Fruit fly (Drosophila melanogaster) whole organism, embryonic: ENCODE data around the gene Tsp97E.

ENCODE experiments used
- ATbp ChIP-seq: fragments of 200-800 bp; sonication (Bioruptor generic); optimal IDR thresholded peaks from 2 replicates; lab custom pipeline; 2017; ENCODE audit warnings: missing biosample characterization, mild to moderate bottlenecking, missing genetic modification characterization, missing genetic modification reagents
- CG10431 ChIP-seq: fragments of 200-800 bp; sonication (Bioruptor generic); optimal IDR thresholded peaks from 3 replicates; lab custom pipeline; 2018; ENCODE audit warnings: missing biosample characterization, mild to moderate bottlenecking, missing genetic modification characterization
- CG11085 ChIP-seq: fragments of 200-800 bp; sonication (Bioruptor generic); IDR thresholded peaks from 2 replicates; pipeline ENCODE4 v1.3.6; 2022; ENCODE audit warnings: missing biosample characterization, missing genetic modification characterization
- CG12236 ChIP-seq: fragments of 200-800 bp; sonication (Bioruptor generic); optimal IDR thresholded peaks from 2 replicates; lab custom pipeline; 2016; ENCODE audit warnings: missing biosample characterization, missing genetic modification characterization
- CG12744 ChIP-seq: fragments of 200-800 bp; sonication (Bioruptor generic); optimal IDR thresholded peaks from 2 replicates; lab custom pipeline; 2016; ENCODE audit warnings: missing biosample characterization, missing genetic modification characterization
- CG1603 ChIP-seq: fragments of 200-800 bp; sonication (Bioruptor generic); optimal IDR thresholded peaks from 2 replicates; lab custom pipeline; 2019; ENCODE audit warnings: missing biosample characterization, mild to moderate bottlenecking, missing genetic modification characterization, moderate library complexity
- CG17568 ChIP-seq: fragments of 200-800 bp; sonication (Bioruptor generic); optimal IDR thresholded peaks from 2 replicates; lab custom pipeline; 2018; ENCODE audit warnings: missing biosample characterization, mild to moderate bottlenecking, missing genetic modification characterization, moderate library complexity
- CG18011 ChIP-seq: fragments of 200-800 bp; sonication (Bioruptor generic); optimal IDR thresholded peaks from 2 replicates; lab custom pipeline; 2017; ENCODE audit warnings: missing biosample characterization, missing genetic modification characterization, mild to moderate bottlenecking, moderate library complexity, missing genotype
- CG2199 ChIP-seq: fragments of 200-800 bp; sonication (Bioruptor generic); IDR thresholded peaks from 3 replicates; pipeline ENCODE4 v1.3.6; 2022; ENCODE audit warnings: missing biosample characterization, missing genetic modification characterization
- CG2875 ChIP-seq: fragments of 200-800 bp; sonication (Bioruptor generic); optimal IDR thresholded peaks from 2 replicates; lab custom pipeline; 2017; ENCODE audit warnings: missing biosample characterization, mild to moderate bottlenecking, missing genetic modification characterization, missing genetic modification reagents
- CG34376 ChIP-seq: fragments of 200-800 bp; sonication (Bioruptor generic); optimal IDR thresholded peaks from 2 replicates; lab custom pipeline; 2018; ENCODE audit warnings: missing biosample characterization, mild to moderate bottlenecking, missing genetic modification characterization
- CG4424 ChIP-seq: fragments of 200-800 bp; sonication (Bioruptor generic); optimal IDR thresholded peaks from 3 replicates; lab custom pipeline; 2016; ENCODE audit warnings: missing biosample characterization, missing genetic modification characterization
- CG4707 ChIP-seq: fragments of 200-800 bp; sonication (Bioruptor generic); optimal IDR thresholded peaks from 2 replicates; lab custom pipeline; 2018; ENCODE audit warnings: missing biosample characterization, mild to moderate bottlenecking, missing genetic modification characterization, moderate library complexity
- CG6175 ChIP-seq: fragments of 200-800 bp; sonication (Bioruptor generic); IDR thresholded peaks from 3 replicates; pipeline ENCODE4 v1.3.6; 2022; ENCODE audit warnings: missing biosample characterization, missing genetic modification characterization
- CG7839 ChIP-seq: fragments of 200-800 bp; sonication (Bioruptor generic); optimal IDR thresholded peaks from 3 replicates; lab custom pipeline; 2018; ENCODE audit warnings: missing biosample characterization, mild to moderate bottlenecking, missing genetic modification characterization, moderate library complexity
- CHES-1-like ChIP-seq: fragments of 200-800 bp; sonication (Bioruptor generic); optimal IDR thresholded peaks from 2 replicates; lab custom pipeline; 2016; ENCODE audit warnings: missing biosample characterization, missing genetic modification characterization
- Chrac-16 ChIP-seq: fragments of 200-800 bp; sonication (Bioruptor generic); optimal IDR thresholded peaks from 3 replicates; lab custom pipeline; 2016; ENCODE audit warnings: missing biosample characterization, missing genetic modification characterization
- CrebB ChIP-seq: fragments of 200-800 bp; sonication (Bioruptor generic); optimal IDR thresholded peaks from 3 replicates; lab custom pipeline; 2018; ENCODE audit warnings: missing biosample characterization, mild to moderate bottlenecking, missing genetic modification characterization
- D ChIP-seq, 2 experiments: fragments of 200-800 bp in 1 of 2; fragments of >200 bp in 1 of 2; sonication (Bioruptor generic) in 1 of 2; optimal IDR thresholded peaks; 2 replicates in 1 of 2; 3 replicates in 1 of 2; lab custom pipeline; 2017; ENCODE audit warnings: mild to moderate bottlenecking in 1 of 2, missing biosample characterization in 1 of 2, missing genetic modification characterization in 1 of 2, missing genetic modification reagents in 1 of 2
- Dbx ChIP-seq: fragments of 200-800 bp; sonication (Bioruptor generic); IDR thresholded peaks from 3 replicates; pipeline ENCODE4 v1.3.6; 2022; ENCODE audit warnings: missing biosample characterization, missing genetic modification characterization
- Dip2 ChIP-seq: fragments of 200-800 bp; sonication (Bioruptor generic); IDR thresholded peaks from 2 replicates; pipeline ENCODE4 v1.3.6; 2022; ENCODE audit warnings: missing biosample characterization, missing genetic modification characterization
- MBD-R2 ChIP-seq: fragments of 200-800 bp; sonication (Bioruptor generic); IDR thresholded peaks from 2 replicates; pipeline ENCODE4 v1.3.6; 2022; ENCODE audit warnings: missing biosample characterization, missing genetic modification characterization
- Mad ChIP-seq: fragments of 200-800 bp; sonication (Bioruptor generic); optimal IDR thresholded peaks from 2 replicates; lab custom pipeline; 2016; ENCODE audit warnings: missing biosample characterization, missing genetic modification characterization
- Max ChIP-seq: fragments of 200-800 bp; sonication (Bioruptor generic); optimal IDR thresholded peaks from 2 replicates; lab custom pipeline; 2016; ENCODE audit warnings: missing biosample characterization, mild to moderate bottlenecking, missing genetic modification characterization
- Nf-YB ChIP-seq: fragments of 200-800 bp; sonication (Bioruptor generic); optimal IDR thresholded peaks from 3 replicates; lab custom pipeline; 2019; ENCODE audit warnings: missing biosample characterization, mild to moderate bottlenecking, missing genetic modification characterization, moderate library complexity
- Opbp ChIP-seq: fragments of 200-800 bp; sonication (Bioruptor generic); IDR thresholded peaks from 3 replicates; pipeline ENCODE4 v1.3.6; 2022; ENCODE audit warnings: missing biosample characterization, missing genetic modification characterization; ENCODE audit not compliant: partially characterized antibody
- Trl ChIP-seq, 3 experiments: fragments of >200 bp in 2 of 3; fragments of 200-800 bp in 1 of 3; sonication (Bioruptor generic) in 1 of 3; optimal IDR thresholded peaks; 2 replicates in 1 of 3; 3 replicates in 2 of 3; lab custom pipeline; 2016 to 2017; ENCODE audit warnings: missing biosample characterization in 1 of 3, missing genetic modification characterization in 1 of 3
- Vsx1 ChIP-seq: fragments of 200-800 bp; sonication (Bioruptor generic); optimal IDR thresholded peaks from 2 replicates; lab custom pipeline; 2017; ENCODE audit warnings: missing biosample characterization, mild to moderate bottlenecking, missing genetic modification characterization, missing genetic modification reagents
- Xbp1 ChIP-seq: fragments of 200-800 bp; sonication (Bioruptor generic); optimal IDR thresholded peaks from 3 replicates; lab custom pipeline; 2016; ENCODE audit warnings: missing biosample characterization, mild to moderate bottlenecking, missing genetic modification characterization
- ab ChIP-seq: fragments of 200-800 bp; sonication (Bioruptor generic); optimal IDR thresholded peaks from 2 replicates; lab custom pipeline; 2016; ENCODE audit warnings: missing biosample characterization, missing genetic modification characterization
- ac ChIP-seq: fragments of 200-800 bp; sonication (Bioruptor generic); optimal IDR thresholded peaks from 3 replicates; lab custom pipeline; 2017; ENCODE audit warnings: missing biosample characterization, mild to moderate bottlenecking, missing genetic modification characterization
- bowl ChIP-seq: fragments of 200-800 bp; sonication (Bioruptor generic); IDR thresholded peaks from 2 replicates; pipeline ENCODE4 v1.3.6; 2022; ENCODE audit warnings: missing biosample characterization, missing genetic modification characterization
- crol ChIP-seq: fragments of 200-800 bp; sonication (Bioruptor generic); IDR thresholded peaks from 2 replicates; pipeline ENCODE4 v1.3.6; 2022; ENCODE audit warnings: missing biosample characterization, missing genetic modification characterization
- danr ChIP-seq: fragments of 200-800 bp; sonication (Bioruptor generic); IDR thresholded peaks from 2 replicates; pipeline ENCODE4 v1.3.6; 2022; ENCODE audit warnings: missing biosample characterization, missing genetic modification characterization
- eve ChIP-seq, 2 experiments: fragments of >200 bp; optimal IDR thresholded peaks; 2 replicates each; lab custom pipeline; 2017; ENCODE audit warnings: missing biosample characterization in 2 of 2, missing genetic modification characterization in 2 of 2
- fd64A ChIP-seq: fragments of 200-800 bp; sonication (Bioruptor generic); optimal IDR thresholded peaks from 3 replicates; lab custom pipeline; 2018; ENCODE audit warnings: missing biosample characterization, mild to moderate bottlenecking, missing genetic modification characterization
- gfzf ChIP-seq: fragments of 200-800 bp; sonication (Bioruptor generic); optimal IDR thresholded peaks from 2 replicates; lab custom pipeline; 2016; ENCODE audit warnings: missing biosample characterization, mild to moderate bottlenecking, missing genetic modification characterization, moderate library complexity
- ham ChIP-seq: fragments of 200-800 bp; sonication (Bioruptor generic); IDR thresholded peaks from 2 replicates; pipeline ENCODE4 v1.3.6; 2022; ENCODE audit warnings: missing biosample characterization, missing genetic modification characterization
- jigr1 ChIP-seq: fragments of 200-800 bp; sonication (Bioruptor generic); IDR thresholded peaks from 3 replicates; pipeline ENCODE4 v1.3.6; 2022; ENCODE audit warnings: missing biosample characterization, missing genetic modification characterization
- odd ChIP-seq: fragments of 200-800 bp; sonication (Bioruptor generic); optimal IDR thresholded peaks from 2 replicates; lab custom pipeline; 2017; ENCODE audit warnings: missing biosample characterization, mild to moderate bottlenecking, missing genetic modification characterization
- pan ChIP-seq, 4 experiments: fragments of >200 bp in 3 of 4; fragments of 200-800 bp in 1 of 4; sonication (Bioruptor generic) in 1 of 4; optimal IDR thresholded peaks in 3 of 4; IDR thresholded peaks in 1 of 4; 2 replicates each; pipeline versions ENCODE4 v1.3.6 to Lab custom; 2017 to 2022; ENCODE audit warnings: missing biosample characterization in 2 of 4, missing genetic modification characterization in 2 of 4, mixed read lengths in 1 of 4
- pfk ChIP-seq: fragments of 200-800 bp; sonication (Bioruptor generic); optimal IDR thresholded peaks from 2 replicates; lab custom pipeline; 2018; ENCODE audit warnings: missing biosample characterization, mild to moderate bottlenecking, missing genetic modification characterization, moderate library complexity
- prd ChIP-seq, 3 experiments: fragments of >200 bp in 2 of 3; fragments of 200-800 bp in 1 of 3; sonication (Bioruptor generic) in 1 of 3; optimal IDR thresholded peaks in 2 of 3; IDR thresholded peaks in 1 of 3; 2 replicates in 2 of 3; 3 replicates in 1 of 3; pipeline versions ENCODE4 v1.3.6 to Lab custom; 2017 to 2022; ENCODE audit warnings: missing biosample characterization in 1 of 3, missing genetic modification characterization in 1 of 3
- ranshi ChIP-seq: fragments of 200-800 bp; sonication (Bioruptor generic); IDR thresholded peaks from 2 replicates; pipeline ENCODE4 v1.3.6; 2022; ENCODE audit warnings: missing biosample characterization, missing genetic modification characterization
- schlank ChIP-seq: fragments of 200-800 bp; sonication (Bioruptor generic); optimal IDR thresholded peaks from 2 replicates; lab custom pipeline; 2018; ENCODE audit warnings: missing biosample characterization, mild to moderate bottlenecking, missing genetic modification characterization
- sug ChIP-seq: fragments of 200-800 bp; optimal IDR thresholded peaks from 2 replicates; lab custom pipeline; 2019; ENCODE audit warnings: missing biosample characterization, mild to moderate bottlenecking, missing genetic modification characterization, moderate library complexity
- tin ChIP-seq: fragments of 200-800 bp; sonication (Bioruptor generic); optimal IDR thresholded peaks from 3 replicates; lab custom pipeline; 2016; ENCODE audit warnings: missing biosample characterization, missing genetic modification characterization
- vnd ChIP-seq: fragments of 200-800 bp; sonication (Bioruptor generic); IDR thresholded peaks from 3 replicates; pipeline ENCODE4 v1.3.6; 2022; ENCODE audit warnings: missing biosample characterization, missing genetic modification characterization; ENCODE audit not compliant: partially characterized antibody

Gene Tsp97E

DNA sequence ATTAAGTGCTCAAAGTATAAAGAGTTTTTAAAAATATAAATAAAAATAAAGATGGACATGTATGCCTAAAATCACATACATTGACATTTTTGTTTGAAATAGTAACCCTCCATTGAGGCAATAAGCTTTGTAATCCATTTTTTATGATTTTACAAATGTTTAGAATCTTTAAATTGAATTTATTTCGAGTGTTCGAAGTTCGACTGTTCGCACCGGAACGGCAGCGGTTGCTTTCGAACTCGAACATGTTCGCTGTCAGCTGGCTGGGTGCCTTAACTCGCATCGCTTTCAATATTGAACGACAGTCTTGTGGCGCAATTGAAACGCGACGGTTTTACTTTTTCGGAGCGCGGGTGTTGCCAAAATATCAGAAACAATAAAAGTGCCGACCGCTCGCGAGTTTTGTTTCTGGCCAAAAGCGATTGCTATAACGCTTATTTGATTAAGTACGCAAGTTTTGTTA lies 49.1 kb downstream of the Tsp97E start, which contains the start of gene CG46339 (continued):
- no peak for TF ChIP-seq danr (GFP tag; lab: Robert Waterston, UW)
- peak; percentile 68 for TF ChIP-seq CG17568 (GFP tag; lab: Kevin White, UChicago)
- TF ChIP-seq jigr1 = no peak
- no peak for TF ChIP-seq Xbp1 (GFP tag; lab: Kevin White, UChicago)
- no peak for TF ChIP-seq prd (optimal IDR thresholded peaks at IDR 0.05; lab: Kevin White, UChicago)
- peak; percentile 36; the same call in 1 of the 3 replicates for TF ChIP-seq prd (GFP tag; IDR thresholded peaks at IDR 0.05; lab: Robert Waterston, UW)
- no peak for TF ChIP-seq ATbp (GFP tag; lab: Kevin White, UChicago)
- TF ChIP-seq CG10431 (GFP tag; lab: Kevin White, UChicago) = peak; percentile 55
- no peak for TF ChIP-seq gfzf
- no peak for TF ChIP-seq crol (GFP tag; lab: Robert Waterston, UW)
- no peak for TF ChIP-seq Dip2 (GFP tag; lab: Robert Waterston, UW)
- peak; percentile 52 for TF ChIP-seq pfk (GFP tag; lab: Kevin White, UChicago)
- peak; percentile 69 for TF ChIP-seq Vsx1 (GFP tag; lab: Kevin White, UChicago)
- TF ChIP-seq CG4424 (GFP tag; lab: Kevin White, UChicago) = peak; percentile 45
- TF ChIP-seq CG12744 (GFP tag; lab: Kevin White, UChicago) = no peak
- no peak for TF ChIP-seq CG6175
- TF ChIP-seq CG7839 (tag; lab: Kevin White, UChicago) = peak; percentile 18
- TF ChIP-seq Dbx (GFP tag; lab: Robert Waterston, UW) = peak; percentile 80; the same call in 2 of the 3 replicates
- TF ChIP-seq CG11085 = no peak
- TF ChIP-seq schlank = peak; percentile 55
- peak; percentile 62 for TF ChIP-seq CG4707 (GFP tag; lab: Kevin White, UChicago)
- TF ChIP-seq CG18011 (GFP tag; lab: Kevin White, UChicago) = peak; percentile 29
- TF ChIP-seq odd (GFP tag; lab: Kevin White, UChicago) = peak; percentile 81
- TF ChIP-seq CG12236 (GFP tag; lab: Kevin White, UChicago) = peak; percentile 8
- no peak for TF ChIP-seq Mad
- TF ChIP-seq bowl (GFP tag; lab: Robert Waterston, UW) = 0 out of 2 replicates have a peak, but pooled peaks have one; percentile 13
- TF ChIP-seq sug (tag; lab: Kevin White, UChicago) = peak; percentile 76
- TF ChIP-seq fd64A (GFP tag; lab: Kevin White, UChicago) = peak; percentile 27
- TF ChIP-seq CG34376 = peak; percentile 91
- no peak for TF ChIP-seq ac (GFP tag; lab: Kevin White, UChicago)
- TF ChIP-seq CG2199 (GFP tag; lab: Robert Waterston, UW) = 0 out of 3 replicates have a peak, but pooled peaks have one; percentile 41
- peak; percentile 16 for TF ChIP-seq CG1603 (tag; lab: Kevin White, UChicago)
- peak; percentile 24; the same call in 1 of the 2 replicates for TF ChIP-seq MBD-R2 (GFP tag; lab: Robert Waterston, UW)
- TF ChIP-seq CHES-1-like (GFP tag; lab: Kevin White, UChicago) = peak; percentile 60
- peak; percentile 25; the same call in 1 of the 3 replicates for TF ChIP-seq Opbp (GFP tag; lab: Robert Waterston, UW)
- no peak for TF ChIP-seq Chrac-16 (GFP tag; lab: Kevin White, UChicago)
- TF ChIP-seq Nf-YB (GFP tag; lab: Kevin White, UChicago) = no peak
- TF ChIP-seq eve (GFP tag; optimal IDR thresholded peaks at IDR 0.05; lab: Kevin White, UChicago) = no peak
- TF ChIP-seq CG2875 = no peak
- peak; percentile 85 for TF ChIP-seq CrebB (tag; lab: Kevin White, UChicago)
- TF ChIP-seq ab = no peak
- TF ChIP-seq vnd (GFP tag; lab: Robert Waterston, UW) = peak; percentile 38; the same call in 2 of the 3 replicates
- TF ChIP-seq ranshi = 0 out of 2 replicates have a peak, but pooled peaks have one; percentile 15
- no peak for TF ChIP-seq Trl (optimal IDR thresholded peaks at IDR 0.05; lab: Kevin White, UChicago)
- TF ChIP-seq Trl (GFP tag; optimal IDR thresholded peaks at IDR 0.05; lab: Kevin White, UChicago) = peak; percentile 36
- no peak for TF ChIP-seq pan (optimal IDR thresholded peaks at IDR 0.05; lab: Kevin White, UChicago)
- peak in 1 of 2 experiments; percentile 64 for TF ChIP-seq pan (GFP tag; optimal IDR thresholded peaks at IDR 0.05 in 1 of 2, IDR thresholded peaks at IDR 0.05 in 1 of 2)
- peak; percentile 52 for TF ChIP-seq Max (GFP tag; lab: Kevin White, UChicago)
- no peak for TF ChIP-seq ham
- peak; percentile 24 for TF ChIP-seq tin (GFP tag; lab: Kevin White, UChicago)
- no peak for TF ChIP-seq D (optimal IDR thresholded peaks at IDR 0.05; lab: Kevin White, UChicago)
- TF ChIP-seq D (GFP tag; optimal IDR thresholded peaks at IDR 0.05; lab: Kevin White, UChicago) = peak; percentile 5
